Fruit fly (Drosophila melanogaster) whole organism, prepupa: ENCODE data around the gene Trs23.
A peak's percentile ranks its signal among the peaks of the same experiment; 100 is the strongest.

ENCODE experiments used
- Blimp-1 ChIP-seq: fragments of 200-800 bp; sonication (Bioruptor generic); optimal IDR thresholded peaks from 3 replicates; lab custom pipeline; 2017; ENCODE audit warnings: missing biosample characterization, missing genetic modification characterization, mild to moderate bottlenecking, moderate library complexity, missing genetic modification reagents
- CG10631 ChIP-seq: fragments of 200-800 bp; sonication (Bioruptor generic); optimal IDR thresholded peaks from 2 replicates; lab custom pipeline; 2016; ENCODE audit warnings: missing biosample characterization, missing genetic modification characterization
- CG11294 ChIP-seq: fragments of 200-800 bp; sonication (Bioruptor generic); IDR thresholded peaks from 2 replicates; pipeline ENCODE4 v1.3.6; 2022; ENCODE audit warnings: missing biosample characterization, missing genetic modification characterization
- CG11902 ChIP-seq: fragments of 200-800 bp; sonication (Bioruptor generic); optimal IDR thresholded peaks from 3 replicates; lab custom pipeline; 2016; ENCODE audit warnings: missing biosample characterization, missing genetic modification characterization
- CG16779 ChIP-seq: fragments of 200-800 bp; sonication (Bioruptor generic); optimal IDR thresholded peaks from 3 replicates; lab custom pipeline; 2017; ENCODE audit warnings: missing biosample characterization, mild to moderate bottlenecking, missing genetic modification characterization
- CG3032 ChIP-seq: fragments of 200-800 bp; optimal IDR thresholded peaks from 2 replicates; lab custom pipeline; 2019; ENCODE audit warnings: missing biosample characterization, mild to moderate bottlenecking, missing genetic modification characterization, moderate library complexity
- CG32006 ChIP-seq: fragments of 200-800 bp; sonication (Bioruptor generic); optimal IDR thresholded peaks from 3 replicates; lab custom pipeline; 2017; ENCODE audit warnings: missing biosample characterization, mild to moderate bottlenecking, missing genetic modification characterization
- CG3919 ChIP-seq: fragments of 200-800 bp; sonication (Bioruptor generic); optimal IDR thresholded peaks from 3 replicates; lab custom pipeline; 2016; ENCODE audit warnings: missing biosample characterization, missing genetic modification characterization
- CG4318 ChIP-seq: fragments of 200-800 bp; sonication (Bioruptor generic); optimal IDR thresholded peaks from 3 replicates; lab custom pipeline; 2017; ENCODE audit warnings: missing biosample characterization, mild to moderate bottlenecking, missing genetic modification characterization
- CG6163 ChIP-seq: fragments of 200-800 bp; sonication (Bioruptor generic); IDR thresholded peaks from 3 replicates; pipeline ENCODE4 v1.3.6; 2022; ENCODE audit warnings: missing biosample characterization, missing genetic modification characterization
- CG6792 ChIP-seq: fragments of 200-800 bp; sonication (Bioruptor generic); optimal IDR thresholded peaks from 3 replicates; lab custom pipeline; 2016; ENCODE audit warnings: missing biosample characterization, missing genetic modification characterization
- CG6808 ChIP-seq: fragments of 200-800 bp; sonication (Bioruptor generic); optimal IDR thresholded peaks from 3 replicates; lab custom pipeline; 2017; ENCODE audit warnings: missing biosample characterization, missing genetic modification characterization, mild to moderate bottlenecking, moderate library complexity, missing genetic modification reagents
- CG6854 ChIP-seq: fragments of 200-800 bp; sonication (Bioruptor generic); optimal IDR thresholded peaks from 2 replicates; lab custom pipeline; 2017; ENCODE audit warnings: missing biosample characterization, mild to moderate bottlenecking, missing genetic modification characterization
- CG8119 ChIP-seq: fragments of 200-800 bp; sonication (Bioruptor generic); IDR thresholded peaks from 3 replicates; pipeline ENCODE4 v1.3.6; 2022; ENCODE audit warnings: missing biosample characterization, missing genetic modification characterization
- CG8632 ChIP-seq: fragments of 200-800 bp; sonication (Bioruptor generic); optimal IDR thresholded peaks from 3 replicates; lab custom pipeline; 2016; ENCODE audit warnings: missing biosample characterization, missing genetic modification characterization
- Eip75B ChIP-seq: fragments of 200-800 bp; sonication (Bioruptor generic); optimal IDR thresholded peaks from 3 replicates; lab custom pipeline; 2016; ENCODE audit warnings: missing biosample characterization, missing genetic modification characterization
- Eip93F ChIP-seq: fragments of 200-800 bp; sonication (Bioruptor generic); optimal IDR thresholded peaks from 2 replicates; lab custom pipeline; 2016; ENCODE audit warnings: missing biosample characterization, mild to moderate bottlenecking, missing genetic modification characterization
- Ets21C ChIP-seq: fragments of 200-800 bp; sonication (Bioruptor generic); optimal IDR thresholded peaks from 3 replicates; lab custom pipeline; 2016; ENCODE audit warnings: missing biosample characterization, missing genetic modification characterization
- Ets96B ChIP-seq: fragments of 200-800 bp; optimal IDR thresholded peaks from 2 replicates; lab custom pipeline; 2019; ENCODE audit warnings: missing biosample characterization, mild to moderate bottlenecking, missing genetic modification characterization, moderate library complexity
- Hr38 ChIP-seq: sonication (Bioruptor generic); optimal IDR thresholded peaks from 2 replicates; lab custom pipeline; 2016; ENCODE audit warnings: missing biosample characterization, missing genetic modification characterization
- Hr39 ChIP-seq: fragments of 200-800 bp; sonication (Bioruptor generic); optimal IDR thresholded peaks from 2 replicates; lab custom pipeline; 2016; ENCODE audit warnings: missing biosample characterization, missing genetic modification characterization
- Hr4 ChIP-seq: fragments of 200-800 bp; sonication (Bioruptor generic); optimal IDR thresholded peaks from 3 replicates; lab custom pipeline; 2016; ENCODE audit warnings: missing biosample characterization, missing genetic modification characterization
- Lpt ChIP-seq: fragments of 200-800 bp; sonication (Bioruptor generic); optimal IDR thresholded peaks from 3 replicates; lab custom pipeline; 2016; ENCODE audit warnings: missing biosample characterization, missing genetic modification characterization
- Met ChIP-seq: fragments of 200-800 bp; sonication (Bioruptor generic); optimal IDR thresholded peaks from 3 replicates; lab custom pipeline; 2016; ENCODE audit warnings: missing biosample characterization, missing genetic modification characterization
- OdsH ChIP-seq: fragments of 200-800 bp; sonication (Bioruptor generic); optimal IDR thresholded peaks from 3 replicates; lab custom pipeline; 2016; ENCODE audit warnings: missing biosample characterization, missing genetic modification characterization
- Smox ChIP-seq: fragments of 200-800 bp; sonication (Bioruptor generic); optimal IDR thresholded peaks from 3 replicates; lab custom pipeline; 2016; ENCODE audit warnings: missing biosample characterization, missing genetic modification characterization
- Sox102F ChIP-seq: fragments of 200-800 bp; sonication (Bioruptor generic); optimal IDR thresholded peaks from 2 replicates; lab custom pipeline; 2016; ENCODE audit warnings: missing biosample characterization, mild to moderate bottlenecking, missing genetic modification characterization
- Sox14 ChIP-seq: fragments of 200-800 bp; sonication (Bioruptor generic); optimal IDR thresholded peaks from 3 replicates; lab custom pipeline; 2016; ENCODE audit warnings: missing biosample characterization, missing genetic modification characterization
- achi ChIP-seq: fragments of 200-800 bp; sonication (Bioruptor generic); optimal IDR thresholded peaks from 3 replicates; lab custom pipeline; 2016; ENCODE audit warnings: missing biosample characterization, missing genetic modification characterization
- acj6 ChIP-seq: fragments of 200-800 bp; sonication (Bioruptor generic); optimal IDR thresholded peaks from 3 replicates; lab custom pipeline; 2016; ENCODE audit warnings: missing biosample characterization, missing genetic modification characterization
- esn ChIP-seq: fragments of 200-800 bp; sonication (Bioruptor generic); optimal IDR thresholded peaks from 2 replicates; lab custom pipeline; 2016; ENCODE audit warnings: missing biosample characterization, mild to moderate bottlenecking, missing genetic modification characterization, moderate library complexity
- fd59A ChIP-seq: fragments of 200-800 bp; sonication (Bioruptor generic); optimal IDR thresholded peaks from 2 replicates; lab custom pipeline; 2017; ENCODE audit warnings: missing biosample characterization, mild to moderate bottlenecking, missing genetic modification characterization, missing genetic modification reagents
- lz ChIP-seq: fragments of 200-800 bp; sonication (Bioruptor generic); optimal IDR thresholded peaks from 3 replicates; lab custom pipeline; 2016; ENCODE audit warnings: missing biosample characterization, missing genetic modification characterization
- net ChIP-seq: fragments of 200-800 bp; sonication (Bioruptor generic); optimal IDR thresholded peaks from 3 replicates; lab custom pipeline; 2016; ENCODE audit warnings: missing biosample characterization, missing genetic modification characterization
- pdm3 ChIP-seq: fragments of 200-800 bp; sonication (Bioruptor generic); optimal IDR thresholded peaks from 3 replicates; lab custom pipeline; 2016; ENCODE audit warnings: missing biosample characterization, missing genetic modification characterization
- salr ChIP-seq, 2 experiments: fragments of 200-800 bp; sonication (Bioruptor generic); optimal IDR thresholded peaks; 3 replicates each; lab custom pipeline; 2016 to 2018; ENCODE audit warnings: missing biosample characterization in 2 of 2, missing genetic modification characterization in 2 of 2, mild to moderate bottlenecking in 1 of 2
- spab ChIP-seq: fragments of 200-800 bp; sonication (Bioruptor generic); optimal IDR thresholded peaks from 2 replicates; lab custom pipeline; 2017; ENCODE audit warnings: missing biosample characterization, mild to moderate bottlenecking, missing genetic modification characterization, missing genetic modification reagents
- svp ChIP-seq: fragments of 200-800 bp; sonication (Bioruptor generic); peaks from one replicate; lab custom pipeline; 2016; ENCODE audit warnings: missing biosample characterization, missing genetic modification characterization
- topi ChIP-seq: fragments of 200-800 bp; sonication (Bioruptor generic); optimal IDR thresholded peaks from 3 replicates; lab custom pipeline; 2016; ENCODE audit warnings: missing biosample characterization, missing genetic modification characterization
- vri ChIP-seq: fragments of 200-800 bp; sonication (Bioruptor generic); optimal IDR thresholded peaks from 3 replicates; lab custom pipeline; 2016; ENCODE audit warnings: missing biosample characterization, mild to moderate bottlenecking, missing genetic modification characterization

Trs23 gene

DNA sequence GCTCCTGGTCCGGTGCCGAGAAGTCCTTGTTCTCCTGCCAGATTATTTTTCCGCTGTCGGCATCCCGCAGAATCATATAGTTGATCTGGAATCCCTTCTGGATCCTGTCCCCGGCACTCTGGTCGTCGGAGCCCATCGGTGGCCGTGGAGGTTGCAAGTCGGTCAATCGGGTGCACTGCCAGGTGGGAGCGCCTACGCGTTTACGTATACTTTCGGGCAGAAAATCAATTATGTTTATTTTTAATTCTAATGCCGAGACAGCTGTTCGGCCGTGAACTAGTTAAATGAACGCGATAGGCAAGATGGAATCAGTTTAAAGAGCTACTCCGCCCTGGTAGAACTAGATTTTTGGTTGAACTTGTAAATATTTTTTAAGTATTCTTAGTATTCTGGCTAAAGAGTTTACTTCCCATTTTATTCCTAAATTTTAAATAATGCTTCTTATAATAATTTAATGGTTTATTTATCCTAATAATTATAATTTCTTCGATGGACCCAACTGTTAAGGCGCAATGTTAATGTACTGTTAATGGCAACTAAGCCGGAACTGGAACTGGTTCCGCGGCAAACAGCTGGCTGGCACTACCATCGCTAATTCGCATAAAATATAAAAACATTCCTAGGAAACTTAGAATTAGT lies at the start of gene Trs23, which contains the start of gene PrBP:
TSS of gene Trs23 (plus strand) at position 564 of the 639 bp plus-strand sequence.
TSS of gene PrBP (minus strand) at position 288 of the 639 bp plus-strand sequence.
- no peak for TF ChIP-seq achi (GFP tag; lab: Kevin White, UChicago)
- no peak for TF ChIP-seq fd59A (GFP tag; lab: Kevin White, UChicago)
- TF ChIP-seq lz (GFP tag; lab: Kevin White, UChicago): no peak
- TF ChIP-seq Smox (GFP tag; lab: Kevin White, UChicago): no peak
- TF ChIP-seq OdsH (GFP tag; lab: Kevin White, UChicago): no peak
- TF ChIP-seq Hr38: no peak
- TF ChIP-seq svp: peak; percentile 19
- no peak for TF ChIP-seq Ets96B (tag; lab: Kevin White, UChicago)
- TF ChIP-seq esn (GFP tag; lab: Kevin White, UChicago): peak; percentile 6
- TF ChIP-seq CG3919: no peak

DNA sequence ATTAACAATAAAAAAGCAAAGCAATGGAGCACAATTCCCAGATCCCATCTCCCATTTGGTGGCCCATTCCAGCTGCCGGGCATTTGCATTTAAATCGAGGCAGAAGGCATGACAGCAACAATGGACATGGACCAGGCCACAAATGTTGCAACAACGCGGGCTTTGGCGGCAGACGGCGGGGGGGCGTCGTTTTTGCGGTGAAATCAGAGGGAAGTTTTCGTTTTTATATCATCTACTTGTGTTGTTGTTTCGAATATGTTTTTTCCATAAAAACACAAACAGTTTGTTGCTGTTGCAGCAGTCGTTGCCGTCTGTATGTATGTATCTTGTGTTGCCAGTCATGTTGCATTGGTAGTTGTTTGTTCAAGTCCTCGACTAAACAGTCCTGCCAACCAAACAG lies 26.5 kb upstream of the Trs23 start:
- no peak for TF ChIP-seq salr (GFP tag; optimal IDR thresholded peaks at IDR 0.05; lab: Kevin White, UChicago)
- no peak for TF ChIP-seq Ets96B (tag; lab: Kevin White, UChicago)
- TF ChIP-seq Met: no peak
- TF ChIP-seq CG3032 (tag; lab: Kevin White, UChicago): no peak
- no peak for TF ChIP-seq Ets21C (GFP tag; lab: Kevin White, UChicago)
- no peak for TF ChIP-seq esn (GFP tag; lab: Kevin White, UChicago)
- TF ChIP-seq CG8119 (GFP tag; lab: Robert Waterston, UW): no peak
- TF ChIP-seq CG6854: no peak

DNA sequence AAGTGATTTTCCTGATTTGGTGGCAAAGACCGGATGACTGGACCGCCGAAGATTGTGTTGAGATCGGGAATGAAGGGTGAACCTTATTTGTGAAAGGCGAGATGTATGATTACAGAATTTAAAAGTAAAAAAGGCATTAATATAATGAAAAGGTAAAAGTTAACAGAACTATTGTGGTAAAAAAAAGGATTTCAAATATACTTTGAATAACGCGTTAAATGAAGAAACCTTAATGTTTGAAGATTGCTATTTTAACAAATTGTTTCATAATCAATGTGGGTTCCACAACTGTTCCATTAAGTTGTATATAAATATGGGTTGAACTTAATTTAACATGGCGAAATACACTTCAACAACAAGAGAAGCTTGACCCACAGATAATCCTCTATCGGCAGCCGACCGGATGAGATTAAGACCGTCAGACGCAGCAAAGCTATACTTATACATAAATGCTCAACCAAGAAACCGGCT lies 13.7 kb upstream of the Trs23 start, which contains the start of gene Glt:
TSS of gene Glt (plus strand) at position 421 of the 471 bp plus-strand sequence.
- no peak for TF ChIP-seq spab (GFP tag; lab: Kevin White, UChicago)
- TF ChIP-seq CG8632 (GFP tag; lab: Kevin White, UChicago): peak; percentile 32
- TF ChIP-seq lz (GFP tag; lab: Kevin White, UChicago): peak; percentile 19
- no peak for TF ChIP-seq CG32006 (GFP tag; lab: Kevin White, UChicago)
- TF ChIP-seq CG3919: no peak
- no peak for TF ChIP-seq CG10631
- peak; percentile 5 for TF ChIP-seq CG6808 (GFP tag; lab: Kevin White, UChicago)
- peak; percentile 21 for TF ChIP-seq topi (GFP tag; lab: Kevin White, UChicago)
- TF ChIP-seq CG6792 (GFP tag; lab: Kevin White, UChicago): no peak
- no peak for TF ChIP-seq CG6854
- TF ChIP-seq CG4318 (GFP tag; lab: Kevin White, UChicago): peak; percentile 12
- peak; percentile 42 for TF ChIP-seq Smox (GFP tag; lab: Kevin White, UChicago)
- no peak for TF ChIP-seq Blimp-1 (GFP tag; lab: Kevin White, UChicago)
- no peak for TF ChIP-seq CG11902 (GFP tag; lab: Kevin White, UChicago)
- no peak for TF ChIP-seq Eip93F (GFP tag; lab: Kevin White, UChicago)
- TF ChIP-seq acj6 (GFP tag; lab: Kevin White, UChicago): peak; percentile 32
- TF ChIP-seq Met: peak; percentile 56
- TF ChIP-seq CG6163 (GFP tag; lab: Robert Waterston, UW): no peak
- no peak for TF ChIP-seq vri (GFP tag; lab: Kevin White, UChicago)
- peak; percentile 34 for TF ChIP-seq Eip75B
- TF ChIP-seq achi (GFP tag; lab: Kevin White, UChicago): peak; percentile 32
- peak; percentile 15 for TF ChIP-seq pdm3 (GFP tag; lab: Kevin White, UChicago)
- no peak for TF ChIP-seq Hr38
- TF ChIP-seq CG11294 (GFP tag; lab: Robert Waterston, UW): no peak
- TF ChIP-seq Sox14 (GFP tag; lab: Kevin White, UChicago): peak; percentile 6
- TF ChIP-seq Sox102F: peak; percentile 70
- no peak for TF ChIP-seq CG16779 (tag; lab: Kevin White, UChicago)
- peak; percentile 16 for TF ChIP-seq net (GFP tag; lab: Kevin White, UChicago)
- TF ChIP-seq Hr4 (GFP tag; lab: Kevin White, UChicago): peak; percentile 11
- TF ChIP-seq Hr39 (GFP tag; lab: Kevin White, UChicago): peak; percentile 41
- peak; percentile 95 for TF ChIP-seq svp
- no peak for TF ChIP-seq Lpt (GFP tag; lab: Kevin White, UChicago)
